Fruit fly (Drosophila melanogaster) whole organism, embryonic: ENCODE data around the gene Alg2.

Experiments used
- C15 ChIP-seq: fragments of 200-800 bp; sonication (Bioruptor generic); IDR thresholded peaks from 3 replicates; pipeline ENCODE4 v1.3.6; 2022; ENCODE audit warnings: missing biosample characterization, missing genetic modification characterization
- CG10321 ChIP-seq: fragments of 200-800 bp; sonication (Bioruptor generic); IDR thresholded peaks from 2 replicates; pipeline ENCODE4 v1.3.6; 2022; ENCODE audit warnings: missing biosample characterization, missing genetic modification characterization
- CG10654 ChIP-seq: fragments of 200-800 bp; sonication (Bioruptor generic); optimal IDR thresholded peaks from 2 replicates; lab custom pipeline; 2016; ENCODE audit warnings: missing biosample characterization, missing genetic modification characterization
- CG11456 ChIP-seq: fragments of 200-800 bp; sonication (Bioruptor generic); IDR thresholded peaks from 3 replicates; pipeline ENCODE4 v1.3.6; 2022; ENCODE audit warnings: missing biosample characterization, missing genetic modification characterization
- CG12104 ChIP-seq: fragments of 200-800 bp; sonication (Bioruptor generic); optimal IDR thresholded peaks from 3 replicates; lab custom pipeline; 2016; ENCODE audit warnings: missing biosample characterization, missing genetic modification characterization
- CG12219 ChIP-seq: fragments of 200-800 bp; sonication (Bioruptor generic); optimal IDR thresholded peaks from 3 replicates; lab custom pipeline; 2018; ENCODE audit warnings: missing biosample characterization, mild to moderate bottlenecking, missing genetic modification characterization
- CG12769 ChIP-seq: fragments of 200-800 bp; sonication (Bioruptor generic); optimal IDR thresholded peaks from 2 replicates; lab custom pipeline; 2019; ENCODE audit warnings: missing biosample characterization, mild to moderate bottlenecking, missing genetic modification characterization, moderate library complexity
- CG16813 ChIP-seq: fragments of 200-800 bp; sonication (Bioruptor generic); IDR thresholded peaks from 3 replicates; pipeline ENCODE4 v1.3.6; 2022; ENCODE audit warnings: missing biosample characterization, missing genetic modification characterization; ENCODE audit not compliant: partially characterized antibody
- CG16815 ChIP-seq: fragments of 200-800 bp; sonication (Bioruptor generic); optimal IDR thresholded peaks from 3 replicates; lab custom pipeline; 2017; ENCODE audit warnings: missing biosample characterization, mild to moderate bottlenecking, missing genetic modification characterization
- CG18262 ChIP-seq: fragments of 200-800 bp; optimal IDR thresholded peaks from 3 replicates; lab custom pipeline; 2019; ENCODE audit warnings: missing biosample characterization, mild to moderate bottlenecking, missing genetic modification characterization, moderate library complexity
- CG1832 ChIP-seq: fragments of 200-800 bp; sonication (Bioruptor generic); optimal IDR thresholded peaks from 2 replicates; lab custom pipeline; 2017; ENCODE audit warnings: missing biosample characterization, mild to moderate bottlenecking, missing genetic modification characterization, inconsistent platforms
- CG2712 ChIP-seq: fragments of 200-800 bp; optimal IDR thresholded peaks from 3 replicates; lab custom pipeline; 2019; ENCODE audit warnings: missing biosample characterization, mild to moderate bottlenecking, missing genetic modification characterization, moderate library complexity
- CG30403 ChIP-seq: fragments of 200-800 bp; sonication (Bioruptor generic); optimal IDR thresholded peaks from 3 replicates; lab custom pipeline; 2016; ENCODE audit warnings: missing biosample characterization, missing genetic modification characterization
- CG31224 ChIP-seq: fragments of 200-800 bp; sonication (Bioruptor generic); IDR thresholded peaks from 2 replicates; pipeline ENCODE4 v1.3.6; 2022; ENCODE audit warnings: missing biosample characterization, missing genetic modification characterization
- CG32772 ChIP-seq: fragments of 200-800 bp; sonication (Bioruptor generic); IDR thresholded peaks from 2 replicates; pipeline ENCODE4 v1.3.6; 2022; ENCODE audit warnings: missing biosample characterization, missing genetic modification characterization
- CG3281 ChIP-seq: fragments of 200-800 bp; sonication (Bioruptor generic); optimal IDR thresholded peaks from 3 replicates; lab custom pipeline; 2017; ENCODE audit warnings: missing biosample characterization, mild to moderate bottlenecking, missing genetic modification characterization
- CG4360 ChIP-seq: fragments of 200-800 bp; sonication (Bioruptor generic); IDR thresholded peaks from 2 replicates; pipeline ENCODE4 v1.3.6; 2022; ENCODE audit warnings: missing biosample characterization, missing genetic modification characterization
- CG4404 ChIP-seq: fragments of 200-800 bp; sonication (Bioruptor generic); IDR thresholded peaks from 2 replicates; pipeline ENCODE4 v1.3.6; 2022; ENCODE audit warnings: missing biosample characterization, missing genetic modification characterization
- CG4730 ChIP-seq: fragments of 200-800 bp; sonication (Bioruptor generic); IDR thresholded peaks from 2 replicates; pipeline ENCODE4 v1.3.6; 2022; ENCODE audit warnings: missing biosample characterization, missing genetic modification characterization
- CG7786 ChIP-seq: fragments of 200-800 bp; sonication (Bioruptor generic); optimal IDR thresholded peaks from 2 replicates; lab custom pipeline; 2016; ENCODE audit warnings: missing biosample characterization, missing genetic modification characterization
- CG7839 ChIP-seq: fragments of 200-800 bp; sonication (Bioruptor generic); optimal IDR thresholded peaks from 3 replicates; lab custom pipeline; 2018; ENCODE audit warnings: missing biosample characterization, mild to moderate bottlenecking, missing genetic modification characterization, moderate library complexity
- CG8388 ChIP-seq: fragments of 200-800 bp; sonication (Bioruptor generic); optimal IDR thresholded peaks from 2 replicates; lab custom pipeline; 2019; ENCODE audit warnings: missing biosample characterization, mild to moderate bottlenecking, missing genetic modification characterization, moderate library complexity
- CG9876 ChIP-seq: fragments of 200-800 bp; sonication (Bioruptor generic); optimal IDR thresholded peaks from 2 replicates; lab custom pipeline; 2016; ENCODE audit warnings: missing biosample characterization, missing genetic modification characterization
- Deaf1 ChIP-seq: fragments of 200-800 bp; optimal IDR thresholded peaks from 3 replicates; lab custom pipeline; 2019; ENCODE audit warnings: missing biosample characterization, mild to moderate bottlenecking, missing genetic modification characterization, moderate library complexity
- Doc2 ChIP-seq: fragments of 200-800 bp; sonication (Bioruptor generic); IDR thresholded peaks from 2 replicates; pipeline ENCODE4 v1.3.6; 2022; ENCODE audit warnings: missing biosample characterization, missing genetic modification characterization
- Doc3 ChIP-seq: fragments of 200-800 bp; sonication (Bioruptor generic); IDR thresholded peaks from 3 replicates; pipeline ENCODE4 v1.3.6; 2022; ENCODE audit warnings: missing biosample characterization, missing genetic modification characterization; ENCODE audit not compliant: partially characterized antibody
- Dp ChIP-seq: fragments of 200-800 bp; sonication (Bioruptor generic); optimal IDR thresholded peaks from 2 replicates; lab custom pipeline; 2018; ENCODE audit warnings: missing biosample characterization, mild to moderate bottlenecking, missing genetic modification characterization, moderate library complexity
- Fer3 ChIP-seq: fragments of 200-800 bp; sonication (Bioruptor generic); optimal IDR thresholded peaks from 2 replicates; lab custom pipeline; 2018; ENCODE audit warnings: missing biosample characterization, mild to moderate bottlenecking, missing genetic modification characterization, moderate library complexity
- Meics ChIP-seq: fragments of 200-800 bp; sonication (Bioruptor generic); optimal IDR thresholded peaks from 2 replicates; lab custom pipeline; 2017; ENCODE audit warnings: missing biosample characterization, mild to moderate bottlenecking, missing genetic modification characterization
- Nf-YC ChIP-seq: fragments of 200-800 bp; optimal IDR thresholded peaks from 3 replicates; lab custom pipeline; 2019; ENCODE audit warnings: missing biosample characterization, mild to moderate bottlenecking, missing genetic modification characterization, moderate library complexity
- PHDP ChIP-seq: fragments of 200-800 bp; sonication (Bioruptor generic); optimal IDR thresholded peaks from 3 replicates; lab custom pipeline; 2018; ENCODE audit warnings: missing biosample characterization, mild to moderate bottlenecking, missing genetic modification characterization, moderate library complexity
- Six4 ChIP-seq: fragments of 200-800 bp; sonication (Bioruptor generic); optimal IDR thresholded peaks from 2 replicates; lab custom pipeline; 2016; ENCODE audit warnings: missing biosample characterization, missing genetic modification characterization
- Sox102F ChIP-seq: fragments of 200-800 bp; sonication (Bioruptor generic); optimal IDR thresholded peaks from 2 replicates; lab custom pipeline; 2018; ENCODE audit warnings: missing biosample characterization, mild to moderate bottlenecking, missing genetic modification characterization, moderate library complexity
- Stat92E ChIP-seq, 3 experiments: fragments of >200 bp in 2 of 3; fragments of 200-800 bp in 1 of 3; sonication (Bioruptor generic) in 1 of 3; optimal IDR thresholded peaks; 2 replicates each; lab custom pipeline; 2017 to 2019; ENCODE audit warnings: missing biosample characterization in 3 of 3, missing genetic modification characterization in 3 of 3, mild to moderate bottlenecking in 1 of 3, moderate library complexity in 1 of 3
- ato ChIP-seq: fragments of 200-800 bp; sonication (Bioruptor generic); IDR thresholded peaks from 2 replicates; pipeline ENCODE4 v1.3.6; 2022; ENCODE audit warnings: missing biosample characterization, missing genetic modification characterization; ENCODE audit not compliant: partially characterized antibody
- bigmax ChIP-seq: fragments of 200-800 bp; sonication (Bioruptor generic); optimal IDR thresholded peaks from 2 replicates; lab custom pipeline; 2018; ENCODE audit warnings: missing biosample characterization, mild to moderate bottlenecking, missing genetic modification characterization
- chinmo ChIP-seq: fragments of 200-800 bp; sonication (Bioruptor generic); IDR thresholded peaks from 4 replicates; pipeline ENCODE4 v1.3.6; 2022; ENCODE audit warnings: missing biosample characterization, missing genetic modification characterization; ENCODE audit not compliant: partially characterized antibody
- emc ChIP-seq: fragments of 200-800 bp; sonication (Bioruptor generic); optimal IDR thresholded peaks from 2 replicates; lab custom pipeline; 2016; ENCODE audit warnings: missing biosample characterization, missing genetic modification characterization
- ftz-f1 ChIP-seq: fragments of 200-800 bp; sonication (Bioruptor generic); optimal IDR thresholded peaks from 2 replicates; lab custom pipeline; 2016; ENCODE audit warnings: missing biosample characterization, missing genetic modification characterization
- gsb ChIP-seq: fragments of 200-800 bp; sonication (Bioruptor generic); IDR thresholded peaks from 2 replicates; pipeline ENCODE4 v1.3.6; 2022; ENCODE audit warnings: missing biosample characterization, missing genetic modification characterization
- ham ChIP-seq: fragments of 200-800 bp; sonication (Bioruptor generic); IDR thresholded peaks from 2 replicates; pipeline ENCODE4 v1.3.6; 2022; ENCODE audit warnings: missing biosample characterization, missing genetic modification characterization
- ind ChIP-seq: fragments of 200-800 bp; sonication (Bioruptor generic); optimal IDR thresholded peaks from 3 replicates; lab custom pipeline; 2016; ENCODE audit warnings: missing biosample characterization, missing genetic modification characterization
- onecut ChIP-seq: fragments of 200-800 bp; sonication (Bioruptor generic); IDR thresholded peaks from 2 replicates; pipeline ENCODE4 v1.3.6; 2022; ENCODE audit warnings: missing biosample characterization, missing genetic modification characterization
- pan ChIP-seq, 4 experiments: fragments of >200 bp in 3 of 4; fragments of 200-800 bp in 1 of 4; sonication (Bioruptor generic) in 1 of 4; optimal IDR thresholded peaks in 3 of 4; IDR thresholded peaks in 1 of 4; 2 replicates each; pipeline versions ENCODE4 v1.3.6 to Lab custom; 2017 to 2022; ENCODE audit warnings: missing biosample characterization in 2 of 4, missing genetic modification characterization in 2 of 4, mixed read lengths in 1 of 4
- phol ChIP-seq: fragments of 200-800 bp; sonication (Bioruptor generic); optimal IDR thresholded peaks from 3 replicates; lab custom pipeline; 2018; ENCODE audit warnings: missing biosample characterization, mild to moderate bottlenecking, missing genetic modification characterization, moderate library complexity
- sens ChIP-seq: fragments of 200-800 bp; sonication (Bioruptor generic); peaks from one replicate; lab custom pipeline; 2016; ENCODE audit warnings: missing biosample characterization, missing genetic modification characterization
- tio ChIP-seq: fragments of 200-800 bp; sonication (Bioruptor generic); optimal IDR thresholded peaks from 2 replicates; lab custom pipeline; 2017; ENCODE audit warnings: missing biosample characterization, missing genetic modification characterization, inconsistent platforms
- trh ChIP-seq: fragments of 200-800 bp; sonication (Bioruptor generic); optimal IDR thresholded peaks from 2 replicates; lab custom pipeline; 2016; ENCODE audit warnings: missing biosample characterization, missing genetic modification characterization
- tx ChIP-seq: fragments of 200-800 bp; sonication (Bioruptor generic); optimal IDR thresholded peaks from 2 replicates; lab custom pipeline; 2016; ENCODE audit warnings: missing biosample characterization, missing genetic modification characterization
- z ChIP-seq: fragments of 200-800 bp; sonication (Bioruptor generic); IDR thresholded peaks from 3 replicates; pipeline ENCODE4 v1.3.6; 2022; ENCODE audit warnings: missing biosample characterization, missing genetic modification characterization

The Alg2 gene

dm6 chr3L:3179474-3179873, 35.9 kb downstream of the Alg2 start (continued):
- TF ChIP-seq CG4360 (peak; percentile 74), CG11456 (GFP tag; lab: Robert Waterston, UW) (peak; percentile 92), onecut (GFP tag; lab: Robert Waterston, UW) (peak; percentile 80), CG16815 (peak; percentile 57), chinmo (GFP tag; lab: Robert Waterston, UW) (no peak), CG10654 (GFP tag; lab: Kevin White, UChicago) (peak; percentile 78), CG3281 (GFP tag; lab: Kevin White, UChicago) (peak; percentile 93), z (GFP tag; lab: Robert Waterston, UW) (no peak), tio (GFP tag; lab: Kevin White, UChicago) (no peak), C15 (GFP tag; lab: Robert Waterston, UW) (peak; percentile 81; the same call in 2 of the 3 replicates), phol (peak; percentile 87), CG12769 (tag; lab: Kevin White, UChicago) (peak; percentile 90), emc (GFP tag; lab: Kevin White, UChicago) (no peak), Doc2 (peak; percentile 75), CG32772 (peak; percentile 87), bigmax (peak; percentile 19), CG4404 (GFP tag; lab: Robert Waterston, UW) (peak; percentile 74), PHDP (tag; lab: Kevin White, UChicago) (peak; percentile 92), ato (GFP tag; lab: Robert Waterston, UW) (no peak), CG12219 (peak; percentile 86), Nf-YC (no peak), Doc3 (GFP tag; lab: Robert Waterston, UW) (no peak), Dp (GFP tag; lab: Kevin White, UChicago) (no peak), CG31224 (GFP tag; lab: Robert Waterston, UW) (peak; percentile 82), Fer3 (tag; lab: Kevin White, UChicago) (peak; percentile 89), sens (GFP tag; lab: Kevin White, UChicago) (peak; percentile 97), CG1832 (GFP tag; lab: Kevin White, UChicago) (no peak), CG4730 (GFP tag; lab: Robert Waterston, UW) (peak; percentile 82), Six4 (GFP tag; lab: Kevin White, UChicago) (peak; percentile 82), CG2712 (tag; lab: Kevin White, UChicago) (peak; percentile 92), Deaf1 (no peak), ind (GFP tag; lab: Kevin White, UChicago) (peak; percentile 85), ham (GFP tag; lab: Robert Waterston, UW) (peak; percentile 42; the same call in 1 of the 2 replicates), Sox102F (GFP tag; lab: Kevin White, UChicago) (peak; percentile 86), CG16813 (GFP tag; lab: Robert Waterston, UW) (no peak), CG8388 (GFP tag; lab: Kevin White, UChicago) (peak; percentile 84), CG7786 (peak; percentile 60), Meics (GFP tag; lab: Kevin White, UChicago) (peak; percentile 93), ftz-f1 (GFP tag; lab: Kevin White, UChicago) (peak; percentile 93), trh (peak; percentile 38), CG30403 (GFP tag; lab: Kevin White, UChicago) (peak; percentile 86), tx (GFP tag; lab: Kevin White, UChicago) (peak; percentile 35), CG18262 (tag; lab: Kevin White, UChicago) (peak; percentile 89), Stat92E (GFP tag; optimal IDR thresholded peaks at IDR 0.05; lab: Kevin White, UChicago) (peak in 1 of 3 experiments; percentile 64), pan (optimal IDR thresholded peaks at IDR 0.05; lab: Kevin White, UChicago) (no peak), pan (GFP tag; optimal IDR thresholded peaks at IDR 0.05 in 1 of 2, IDR thresholded peaks at IDR 0.05 in 1 of 2) (peak in 1 of 2 experiments; percentile 92), gsb (GFP tag; lab: Robert Waterston, UW) (peak; percentile 88), CG12104 (GFP tag; lab: Kevin White, UChicago) (peak; percentile 70), CG7839 (peak; percentile 92), CG10321 (GFP tag; lab: Robert Waterston, UW) (no peak), CG9876 (no peak)
